Worm (Caenorhabditis elegans): Measurements from ENCODE around the gene acd-4.
A peak's percentile ranks its signal among the peaks of the same experiment; 100 is the strongest.

Gene acd-4

ce11 chrV:8629029-8629428 lies 9.0 kb upstream of the acd-4 start, which contains the start of gene F41E6.12:
F41E6.12 (minus strand) TSS chrV:8629129.
- no peak for TF ChIP-seq fkh-10 (GFP tag; optimal IDR thresholded peaks at IDR 0.05)
- TF ChIP-seq lin-15B (tag; optimal IDR thresholded peaks at IDR 0.05) = no peak
- TF ChIP-seq ama-1 (optimal IDR thresholded peaks at IDR 0.05) = peak; percentile 50
- TF ChIP-seq nhr-20 (tag; optimal IDR thresholded peaks at IDR 0.05) = no peak
- TF ChIP-seq lsy-2 (tag; optimal IDR thresholded peaks at IDR 0.05) = no peak
- TF ChIP-seq unc-130 (tag; optimal IDR thresholded peaks at IDR 0.05) = no peak
- peak; percentile 21 for TF ChIP-seq blmp-1 (tag; optimal IDR thresholded peaks at IDR 0.05)
- peak; percentile 49 for TF ChIP-seq nhr-85 (tag)
- TF ChIP-seq unc-62 (GFP tag; optimal IDR thresholded peaks at IDR 0.05) = no peak
- TF ChIP-seq efl-1 (optimal IDR thresholded peaks at IDR 0.05) = no peak
- peak in 1 of 2 experiments; percentile 37 for TF ChIP-seq efl-1 (GFP tag; optimal IDR thresholded peaks at IDR 0.05 in 1 of 2)
- no peak for TF ChIP-seq nhr-77 (tag; optimal IDR thresholded peaks at IDR 0.05)
- TF ChIP-seq egl-27 (tag; optimal IDR thresholded peaks at IDR 0.05) = no peak
- no peak for TF ChIP-seq sup-37 (GFP tag; optimal IDR thresholded peaks at IDR 0.05)

- peak; percentile 47 for TF ChIP-seq ztf-4 (tag; optimal IDR thresholded peaks at IDR 0.05)
- TF ChIP-seq nhr-76 (tag; optimal IDR thresholded peaks at IDR 0.05) = no peak
- TF ChIP-seq nhr-12 (tag; optimal IDR thresholded peaks at IDR 0.05) = no peak
- peak; percentile 77 for TF ChIP-seq tbx-2 (tag; optimal IDR thresholded peaks at IDR 0.05)
- TF ChIP-seq irx-1 (tag; optimal IDR thresholded peaks at IDR 0.05) = peak; percentile 16
- peak; percentile 46 for TF ChIP-seq fkh-8 (tag; optimal IDR thresholded peaks at IDR 0.05)
- TF ChIP-seq rnt-1 (tag; optimal IDR thresholded peaks at IDR 0.05) = peak; percentile 85
- TF ChIP-seq ceh-63 (GFP tag; optimal IDR thresholded peaks at IDR 0.05) = no peak
- no peak for TF ChIP-seq zip-4 (GFP tag; optimal IDR thresholded peaks at IDR 0.05)
- TF ChIP-seq vab-15 (tag; optimal IDR thresholded peaks at IDR 0.05) = no peak
- peak; percentile 24 for TF ChIP-seq isw-1 (GFP tag; IDR thresholded peaks at IDR 0.05)
- TF ChIP-seq pag-3 (tag; optimal IDR thresholded peaks at IDR 0.05; ENCODE audit: borderline replicate concordance, insufficient read depth) = no peak
- no peak for TF ChIP-seq ces-1 (GFP tag; optimal IDR thresholded peaks at IDR 0.05)
- TF ChIP-seq F16B12.6 (tag; optimal IDR thresholded peaks at IDR 0.05) = peak; percentile 23
- TF ChIP-seq lin-39 (tag; optimal IDR thresholded peaks at IDR 0.05) = peak; percentile 26
- peak; percentile 11 for TF ChIP-seq C04F5.9 (tag; optimal IDR thresholded peaks at IDR 0.05)
- no peak for TF ChIP-seq hlh-4 (tag; optimal IDR thresholded peaks at IDR 0.05)
- peak; percentile 52 for TF ChIP-seq elt-2 (tag; optimal IDR thresholded peaks at IDR 0.05)
- peak; percentile 57 for TF ChIP-seq dsc-1 (tag; optimal IDR thresholded peaks at IDR 0.05)
- peak; percentile 34 for TF ChIP-seq snpc-4 (tag; optimal IDR thresholded peaks at IDR 0.05)
- TF ChIP-seq sup-37 (GFP tag; optimal IDR thresholded peaks at IDR 0.05) = no peak
- no peak for TF ChIP-seq nhr-11 (tag; optimal IDR thresholded peaks at IDR 0.05)
- no peak for TF ChIP-seq lir-3 (tag; optimal IDR thresholded peaks at IDR 0.05; ENCODE audit: poor library complexity)
- peak; percentile 19 for TF ChIP-seq aha-1 (tag; optimal IDR thresholded peaks at IDR 0.05)
- TF ChIP-seq mab-9 (GFP tag; IDR thresholded peaks at IDR 0.05) = no peak
- no peak for TF ChIP-seq aly-2 (tag; optimal IDR thresholded peaks at IDR 0.05)
- peak; percentile 76 for TF ChIP-seq blmp-1 (tag; optimal IDR thresholded peaks at IDR 0.05)
- TF ChIP-seq sptf-1 (tag; optimal IDR thresholded peaks at IDR 0.05) = no peak
- TF ChIP-seq lin-15B (tag; optimal IDR thresholded peaks at IDR 0.05) = peak; percentile 28
- no peak for TF ChIP-seq fkh-4 (tag; optimal IDR thresholded peaks at IDR 0.05; ENCODE audit: borderline replicate concordance)
- no peak for TF ChIP-seq hlh-17 (GFP tag; optimal IDR thresholded peaks at IDR 0.05; ENCODE audit: borderline replicate concordance)
- no peak for TF ChIP-seq zag-1 (tag; optimal IDR thresholded peaks at IDR 0.05)
- TF ChIP-seq unc-86 (tag; optimal IDR thresholded peaks at IDR 0.05) = peak; percentile 43
- TF ChIP-seq nhr-20 (tag; optimal IDR thresholded peaks at IDR 0.05) = peak; percentile 84
- TF ChIP-seq nhr-85 (tag) = peak; percentile 93
- TF ChIP-seq pqm-1 (tag; optimal IDR thresholded peaks at IDR 0.05) = no peak
- peak; percentile 79 for TF ChIP-seq nhr-47 (tag; optimal IDR thresholded peaks at IDR 0.05)
- peak; percentile 51 to 79 for TF ChIP-seq lin-35 (GFP tag; optimal IDR thresholded peaks at IDR 0.05)
- peak; percentile 5 for TF ChIP-seq sox-4 (tag; optimal IDR thresholded peaks at IDR 0.05)
- TF ChIP-seq lin-14 (GFP tag; optimal IDR thresholded peaks at IDR 0.05) = peak; percentile 87
- TF ChIP-seq alr-1 (tag; optimal IDR thresholded peaks at IDR 0.05; ENCODE audit: borderline replicate concordance) = no peak
- TF ChIP-seq mdl-1 (tag; optimal IDR thresholded peaks at IDR 0.05) = peak in 1 of 2 experiments; percentile 70
- TF ChIP-seq mef-2 (tag; optimal IDR thresholded peaks at IDR 0.05) = peak; percentile 4
Observed at ce11 chrV:8631277-8631765, 6.7 kb upstream of the acd-4 start, which contains the start of gene atg-18. atg-18 (minus strand) TSS chrV:8631327.

All from whole organism, L1 larva.